Fruit fly (Drosophila melanogaster): ENCODE results near the gene pll.

The pll gene

dm6 chr3R:27263434-27264215 is 10.6 kb upstream of the pll start, which contains the start of gene woc (continued):
- peak; percentile 14; the same call in 1 of the 2 replicates for TF ChIP-seq Rx (GFP tag; IDR thresholded peaks at IDR 0.05)
- TF ChIP-seq CG11398 (GFP tag; optimal IDR thresholded peaks at IDR 0.05), result peak; percentile 48
- TF ChIP-seq fru (optimal IDR thresholded peaks at IDR 0.05), result no peak
- peak; percentile 98 for TF ChIP-seq Elba2 (GFP tag; optimal IDR thresholded peaks at IDR 0.05)
- TF ChIP-seq CG2875 (GFP tag; optimal IDR thresholded peaks at IDR 0.05), result no peak
- peak; percentile 57; the same call in 2 of the 3 replicates for TF ChIP-seq Aef1 (GFP tag; IDR thresholded peaks at IDR 0.05)
- TF ChIP-seq inv (GFP tag; IDR thresholded peaks at IDR 0.05; ENCODE audit: partially characterized antibody), result peak; percentile 49
- TF ChIP-seq CG32772 (GFP tag; IDR thresholded peaks at IDR 0.05), result peak; percentile 68
- TF ChIP-seq tll (GFP tag; optimal IDR thresholded peaks at IDR 0.05), result peak in 1 of 2 experiments; percentile 12
- TF ChIP-seq CG4282 (GFP tag; optimal IDR thresholded peaks at IDR 0.05), result peak; percentile 71
- peak; percentile 85 for TF ChIP-seq amos (GFP tag; IDR thresholded peaks at IDR 0.05; ENCODE audit: partially characterized antibody)
- no peak for TF ChIP-seq CG16779 (GFP tag; IDR thresholded peaks at IDR 0.05)
- peak; percentile 99 for TF ChIP-seq CG8388 (GFP tag; optimal IDR thresholded peaks at IDR 0.05)
- TF ChIP-seq shn (GFP tag; optimal IDR thresholded peaks at IDR 0.05), result peak; percentile 44
- peak; percentile 80 for TF ChIP-seq vnd (GFP tag; IDR thresholded peaks at IDR 0.05; ENCODE audit: partially characterized antibody)
- TF ChIP-seq so (GFP tag; IDR thresholded peaks at IDR 0.05), result peak; percentile 28; the same call in 1 of the 3 replicates
- peak in 1 of 2 experiments; percentile 39 for TF ChIP-seq Hr51 (GFP tag; optimal IDR thresholded peaks at IDR 0.05)
- 0 out of 2 replicates have a peak, but pooled peaks have one; percentile 2 for TF ChIP-seq CG1024 (GFP tag; IDR thresholded peaks at IDR 0.05)
- peak; percentile 27; the same call in 1 of the 3 replicates for TF ChIP-seq CG14050 (GFP tag; IDR thresholded peaks at IDR 0.05)
- TF ChIP-seq her (GFP tag; optimal IDR thresholded peaks at IDR 0.05), result peak; percentile 60
- no peak for TF ChIP-seq fd3F (GFP tag; optimal IDR thresholded peaks at IDR 0.05)
- peak; percentile 40 for TF ChIP-seq CG6813 (GFP tag; optimal IDR thresholded peaks at IDR 0.05)
- peak; percentile 61 for TF ChIP-seq CG18619 (GFP tag; optimal IDR thresholded peaks at IDR 0.05)
- TF ChIP-seq bbx (GFP tag; IDR thresholded peaks at IDR 0.05; ENCODE audit: partially characterized antibody), result peak; percentile 89
- peak; percentile 3 for TF ChIP-seq CG7987 (GFP tag; optimal IDR thresholded peaks at IDR 0.05)
- TF ChIP-seq CG42726 (GFP tag; IDR thresholded peaks at IDR 0.05; ENCODE audit: partially characterized antibody), result peak; percentile 74; the same call in 1 of the 2 replicates
- TF ChIP-seq dm (GFP tag; optimal IDR thresholded peaks at IDR 0.05), result peak; percentile 70
- peak; percentile 65 for TF ChIP-seq CG13775 (GFP tag; optimal IDR thresholded peaks at IDR 0.05)
- TF ChIP-seq CG13624 (GFP tag; optimal IDR thresholded peaks at IDR 0.05), result peak; percentile 46
- no peak for TF ChIP-seq CG14965 (GFP tag; optimal IDR thresholded peaks at IDR 0.05; ENCODE audit: borderline replicate concordance)
- TF ChIP-seq CG11695 (GFP tag; IDR thresholded peaks at IDR 0.05), result peak; percentile 85; the same call in 2 of the 3 replicates
- no peak for TF ChIP-seq CG31365 (tag; optimal IDR thresholded peaks at IDR 0.05)
- TF ChIP-seq CG4424 (GFP tag; optimal IDR thresholded peaks at IDR 0.05), result no peak
- TF ChIP-seq Atf-2 (GFP tag; optimal IDR thresholded peaks at IDR 0.05), result peak; percentile 34
- peak; percentile 10 for TF ChIP-seq CG33213 (GFP tag; optimal IDR thresholded peaks at IDR 0.05)
- TF ChIP-seq Hr3 (GFP tag; optimal IDR thresholded peaks at IDR 0.05), result peak; percentile 38
- TF ChIP-seq CG16815 (GFP tag; optimal IDR thresholded peaks at IDR 0.05), result peak; percentile 51
- TF ChIP-seq HLH4C (GFP tag; IDR thresholded peaks at IDR 0.05; ENCODE audit: partially characterized antibody), result peak; percentile 85
- peak; percentile 51 for TF ChIP-seq CG8924 (tag; optimal IDR thresholded peaks at IDR 0.05)
- peak; percentile 37 for TF ChIP-seq CG18011 (GFP tag; optimal IDR thresholded peaks at IDR 0.05)
- TF ChIP-seq CG7786 (GFP tag; optimal IDR thresholded peaks at IDR 0.05), result peak; percentile 65
- peak; percentile 87 for TF ChIP-seq sqz (GFP tag; optimal IDR thresholded peaks at IDR 0.05)
- peak; percentile 95 for TF ChIP-seq Ets65A (GFP tag)
- TF ChIP-seq ranshi (GFP tag; IDR thresholded peaks at IDR 0.05), result no peak; the same call in 1 of the 2 replicates
- TF ChIP-seq corto (GFP tag; optimal IDR thresholded peaks at IDR 0.05), result no peak
- peak; percentile 72 for TF ChIP-seq maf-S (GFP tag; optimal IDR thresholded peaks at IDR 0.05)
- TF ChIP-seq dysf (GFP tag; IDR thresholded peaks at IDR 0.05), result peak; percentile 51
- peak; percentile 73 for TF ChIP-seq Myb (GFP tag; optimal IDR thresholded peaks at IDR 0.05)

All from whole organism, embryonic.